Fruit fly (Drosophila melanogaster) S2 (cell line): ENCODE results near the gene CG17350.

Experiments
- CG8478 ChIP-seq: fragments of >200 bp; optimal IDR thresholded peaks from 2 replicates; lab custom pipeline; 2018
- CTCF ChIP-seq, 2 experiments: fragments of >200 bp; optimal IDR thresholded peaks; 2 replicates each; lab custom pipeline; 2018

- TF ChIP-seq CTCF (optimal IDR thresholded peaks at IDR 0.05; lab: Kevin White, UChicago) (no peak), CG8478 (no peak)
Measured at dm6 chr2L:19405685-19406357, 25.1 kb downstream of the CG17350 start.
